Worm (Caenorhabditis elegans) whole organism, young adult: Measurements from ENCODE around the gene pgm-1.
"Not testable (repeated sequence)": the region's sequence is repeated elsewhere in the genome, so short reads cannot be mapped to it uniquely, and the experiment has no call there.

Experiments
- B0019.2 ChIP-seq: fragments of 200-800 bp; sonication (Bioruptor generic); conservative IDR thresholded peaks from 2 replicates; pipeline ENCODE4 v1.3.6; 2022; ENCODE audit warnings: missing genetic modification reagents, missing genetic modification characterization, missing compliant biosample characterization
- B0336.3 ChIP-seq: fragments of 200-800 bp; sonication (Bioruptor generic); IDR thresholded peaks from 2 replicates; pipeline ENCODE4 v1.3.6; 2022; ENCODE audit warnings: missing genetic modification characterization, missing compliant biosample characterization
- F23B12.7 ChIP-seq: sonication (generic microtip); optimal IDR thresholded peaks from 2 replicates; lab custom pipeline; 2017; ENCODE audit warnings: missing genetic modification characterization, mild to moderate bottlenecking, missing compliant biosample characterization, antibody characterized with exemption, moderate library complexity; ENCODE audit not compliant: insufficient read depth
- F49E8.2 ChIP-seq: sonication (generic microtip); optimal IDR thresholded peaks from 3 replicates; lab custom pipeline; 2017; ENCODE audit warnings: missing genetic modification characterization, mild to moderate bottlenecking, missing compliant biosample characterization, antibody characterized with exemption, moderate library complexity; ENCODE audit not compliant: insufficient read depth
- T07F8.4 ChIP-seq: sonication (generic microtip); optimal IDR thresholded peaks from 2 replicates; lab custom pipeline; 2016; ENCODE audit warnings: mild to moderate bottlenecking, missing genetic modification characterization, moderate library complexity, missing compliant biosample characterization
- Y56A3A.18 ChIP-seq: fragments of 200-800 bp; sonication (Bioruptor generic); IDR thresholded peaks from 2 replicates; pipeline ENCODE4 v1.3.6; 2022; ENCODE audit warnings: missing genetic modification reagents, missing genetic modification characterization, missing compliant biosample characterization
- Y67H2A.10 ChIP-seq: fragments of 200-800 bp; sonication (Bioruptor generic); conservative IDR thresholded peaks from 2 replicates; pipeline ENCODE4 v1.3.6; 2022; ENCODE audit warnings: missing genetic modification reagents, missing genetic modification characterization, missing compliant biosample characterization
- Y95B8A.8 ChIP-seq: fragments of 200-800 bp; sonication (Bioruptor generic); IDR thresholded peaks from 2 replicates; pipeline ENCODE4 v1.3.6; 2022; ENCODE audit warnings: missing genetic modification reagents, missing genetic modification characterization, missing compliant biosample characterization
- akir-1 ChIP-seq: fragments of 200-800 bp; sonication (Bioruptor generic); optimal IDR thresholded peaks from 2 replicates; lab custom pipeline; 2018; ENCODE audit warnings: mild to moderate bottlenecking, missing genetic modification characterization, moderate library complexity, missing compliant biosample characterization
- ama-1 ChIP-seq, 3 experiments: fragments of 150-350 bp in 1 of 3; sonication (generic microtip) in 2 of 3; optimal IDR thresholded peaks; 2 replicates each; lab custom pipeline; 2014 to 2018; ENCODE audit warnings: missing biosample characterization in 2 of 3, missing genetic modification characterization in 2 of 3, missing genetic modification reagents in 2 of 3
- atf-7 ChIP-seq: sonication (generic microtip); optimal IDR thresholded peaks from 2 replicates; lab custom pipeline; 2017; ENCODE audit warnings: mild to moderate bottlenecking, missing genetic modification characterization, missing compliant biosample characterization
- attf-5 ChIP-seq: fragments of 200-800 bp; sonication (Bioruptor generic); optimal IDR thresholded peaks from 2 replicates; lab custom pipeline; 2018; ENCODE audit warnings: mild to moderate bottlenecking, missing genetic modification characterization, missing compliant biosample characterization
- ceh-27 ChIP-seq: fragments of 200-800 bp; sonication (Bioruptor generic); optimal IDR thresholded peaks from 2 replicates; lab custom pipeline; 2018; ENCODE audit warnings: mild to moderate bottlenecking, missing genetic modification characterization, moderate library complexity, missing compliant biosample characterization
- ceh-40 ChIP-seq: fragments of 200-800 bp; sonication (Bioruptor generic); IDR thresholded peaks from 2 replicates; pipeline ENCODE4 v1.3.6; 2022; ENCODE audit warnings: missing genetic modification characterization, missing compliant biosample characterization
- ceh-79 ChIP-seq: sonication (generic microtip); optimal IDR thresholded peaks from 2 replicates; lab custom pipeline; 2017; ENCODE audit warnings: mild to moderate bottlenecking, missing genetic modification characterization, missing compliant biosample characterization
- ceh-91 ChIP-seq: fragments of 200-800 bp; sonication (Bioruptor generic); IDR thresholded peaks from 2 replicates; pipeline ENCODE4 v1.3.6; 2022; ENCODE audit warnings: missing genetic modification reagents, missing genetic modification characterization, missing compliant biosample characterization
- chd-7 ChIP-seq: sonication (generic microtip); optimal IDR thresholded peaks from 2 replicates; lab custom pipeline; 2016; ENCODE audit warnings: mild to moderate bottlenecking, missing genetic modification characterization, moderate library complexity, missing compliant biosample characterization
- dpff-1 ChIP-seq: sonication (generic microtip); optimal IDR thresholded peaks from 2 replicates; lab custom pipeline; 2017; ENCODE audit warnings: mild to moderate bottlenecking, missing genetic modification characterization, missing compliant biosample characterization
- egl-18 ChIP-seq: fragments of 200-800 bp; sonication (Bioruptor generic); IDR thresholded peaks from 2 replicates; pipeline ENCODE4 v1.3.6; 2022; ENCODE audit warnings: missing genetic modification reagents, missing genetic modification characterization, missing compliant biosample characterization
- ekl-4 ChIP-seq: fragments of 200-800 bp; sonication (Bioruptor generic); IDR thresholded peaks from 2 replicates; pipeline ENCODE4 v1.3.6; 2022; ENCODE audit warnings: missing genetic modification reagents, missing genetic modification characterization, missing compliant biosample characterization
- gei-17 ChIP-seq: fragments of 200-800 bp; sonication (Bioruptor generic); optimal IDR thresholded peaks from 2 replicates; lab custom pipeline; 2018; ENCODE audit warnings: mild to moderate bottlenecking, missing genetic modification characterization, missing compliant biosample characterization
- hlh-12 ChIP-seq: sonication (generic microtip); optimal IDR thresholded peaks from 2 replicates; lab custom pipeline; 2016; ENCODE audit warnings: missing genetic modification characterization, missing compliant biosample characterization
- hmg-1.2 ChIP-seq: fragments of 200-800 bp; sonication (Bioruptor generic); IDR thresholded peaks from 2 replicates; pipeline ENCODE4 v1.3.6; 2022; ENCODE audit warnings: missing genetic modification reagents, missing genetic modification characterization, missing compliant biosample characterization
- hrde-1 ChIP-seq: sonication (generic microtip); optimal IDR thresholded peaks from 2 replicates; lab custom pipeline; 2016; ENCODE audit warnings: missing genetic modification characterization, mild to moderate bottlenecking, missing compliant biosample characterization, moderate library complexity, missing genotype, missing genetic modification reagents, borderline replicate concordance
- let-526 ChIP-seq: fragments of 200-800 bp; sonication (Bioruptor generic); IDR thresholded peaks from 2 replicates; pipeline ENCODE4 v1.3.6; 2022; ENCODE audit warnings: missing genetic modification reagents, missing genetic modification characterization, missing compliant biosample characterization
- lin-26 ChIP-seq: fragments of 200-800 bp; sonication (Bioruptor generic); IDR thresholded peaks from 2 replicates; pipeline ENCODE4 v1.3.6; 2022; ENCODE audit warnings: missing genetic modification reagents, missing genetic modification characterization, missing compliant biosample characterization
- lin-40 ChIP-seq: sonication (generic microtip); optimal IDR thresholded peaks from 2 replicates; lab custom pipeline; 2016; ENCODE audit warnings: missing genetic modification characterization, mild to moderate bottlenecking, missing compliant biosample characterization, missing genotype, missing genetic modification reagents
- lir-1 ChIP-seq: fragments of 200-800 bp; sonication (Bioruptor generic); conservative IDR thresholded peaks from 2 replicates; pipeline ENCODE4 v1.3.6; 2022; ENCODE audit warnings: missing genetic modification reagents, missing genetic modification characterization, missing compliant biosample characterization
- lsl-1 ChIP-seq: fragments of 200-800 bp; sonication (Bioruptor generic); optimal IDR thresholded peaks from 2 replicates; lab custom pipeline; 2018; ENCODE audit warnings: mild to moderate bottlenecking, missing genetic modification characterization, moderate library complexity, missing compliant biosample characterization
- madf-3 ChIP-seq: fragments of 200-800 bp; sonication (Bioruptor generic); IDR thresholded peaks from 2 replicates; pipeline ENCODE4 v1.3.6; 2022; ENCODE audit warnings: missing genetic modification reagents, missing genetic modification characterization, missing compliant biosample characterization
- madf-6 ChIP-seq: fragments of 200-800 bp; sonication (Bioruptor generic); IDR thresholded peaks from 2 replicates; pipeline ENCODE4 v1.3.6; 2022; ENCODE audit warnings: missing genetic modification reagents, missing genetic modification characterization, missing compliant biosample characterization
- madf-8 ChIP-seq: fragments of 200-800 bp; sonication (Bioruptor generic); conservative IDR thresholded peaks from 2 replicates; pipeline ENCODE4 v1.3.6; 2022; ENCODE audit warnings: missing genetic modification reagents, missing genetic modification characterization, missing compliant biosample characterization
- mcd-1 ChIP-seq: fragments of 200-800 bp; sonication (Bioruptor generic); IDR thresholded peaks from 2 replicates; pipeline ENCODE4 v1.3.6; 2022; ENCODE audit warnings: missing genetic modification reagents, missing genetic modification characterization, missing compliant biosample characterization
- mxl-1 ChIP-seq: sonication (generic microtip); optimal IDR thresholded peaks from 2 replicates; lab custom pipeline; 2016; ENCODE audit warnings: missing genetic modification characterization, missing compliant biosample characterization
- nfya-2 ChIP-seq: fragments of 200-800 bp; sonication (Bioruptor generic); IDR thresholded peaks from 2 replicates; pipeline ENCODE4 v1.3.6; 2022; ENCODE audit warnings: missing genetic modification reagents, missing genetic modification characterization, missing compliant biosample characterization
- nfyb-1 ChIP-seq: fragments of 200-800 bp; sonication (Bioruptor generic); IDR thresholded peaks from 2 replicates; pipeline ENCODE4 v1.3.6; 2022; ENCODE audit warnings: missing genetic modification reagents, missing genetic modification characterization, missing compliant biosample characterization
- nhr-179 ChIP-seq: sonication (generic microtip); optimal IDR thresholded peaks from 2 replicates; lab custom pipeline; 2016; ENCODE audit warnings: mild to moderate bottlenecking, missing genetic modification characterization, missing compliant biosample characterization
- pbrm-1 ChIP-seq: fragments of 200-800 bp; sonication (Bioruptor generic); IDR thresholded peaks from 2 replicates; pipeline ENCODE4 v1.3.6; 2022; ENCODE audit warnings: missing genetic modification reagents, missing genetic modification characterization, missing compliant biosample characterization
- rcor-1 ChIP-seq: fragments of 200-800 bp; sonication (Bioruptor generic); IDR thresholded peaks from 2 replicates; pipeline ENCODE4 v1.3.6; 2022; ENCODE audit warnings: missing genetic modification reagents, missing genetic modification characterization, missing compliant biosample characterization
- snpc-1.1 ChIP-seq: sonication (generic microtip); optimal IDR thresholded peaks from 2 replicates; lab custom pipeline; 2017; ENCODE audit warnings: missing genetic modification characterization, mild to moderate bottlenecking, missing compliant biosample characterization, antibody characterized with exemption, moderate library complexity, missing genotype, missing genetic modification reagents; ENCODE audit not compliant: insufficient read depth
- tlf-1 ChIP-seq: fragments of 200-800 bp; sonication (Bioruptor generic); optimal IDR thresholded peaks from 2 replicates; lab custom pipeline; 2018; ENCODE audit warnings: mild to moderate bottlenecking, missing genetic modification characterization, missing compliant biosample characterization
- xnd-1 ChIP-seq: sonication (generic microtip); optimal IDR thresholded peaks from 2 replicates; lab custom pipeline; 2016; ENCODE audit warnings: missing genotype, missing genetic modification reagents, missing genetic modification characterization, missing compliant biosample characterization
- ztf-3 ChIP-seq: fragments of 200-800 bp; sonication (Bioruptor generic); optimal IDR thresholded peaks from 2 replicates; lab custom pipeline; 2018; ENCODE audit warnings: mild to moderate bottlenecking, missing genetic modification characterization, missing compliant biosample characterization

The pgm-1 gene

ce11 chrII:4902035-4902434 lies 12.8 kb downstream of the pgm-1 start, which contains the start of gene R05F9.9 (continued):
- peak; percentile 28 for TF ChIP-seq gei-17 (GFP tag; lab: Kevin White, UChicago)
- TF ChIP-seq lsl-1 (GFP tag; lab: Kevin White, UChicago): peak; percentile 25
- TF ChIP-seq Y67H2A.10: no peak
- 0 out of 2 replicates have a peak, but pooled peaks have one; percentile 1 for TF ChIP-seq madf-3
- TF ChIP-seq mxl-1 (tag; lab: Kevin White, UChicago): peak; percentile 27
- TF ChIP-seq B0336.3 (GFP tag; lab: Robert Waterston, UW): peak; percentile 41; the same call in 1 of the 2 replicates
- TF ChIP-seq nfya-2 (GFP tag; lab: Robert Waterston, UW): no peak
- TF ChIP-seq attf-5 (GFP tag; lab: Kevin White, UChicago): peak; percentile 31
- peak; percentile 51 for TF ChIP-seq madf-6 (GFP tag; lab: Robert Waterston, UW)
- peak; percentile 62; the same call in 1 of the 2 replicates for TF ChIP-seq Y95B8A.8 (GFP tag; lab: Robert Waterston, UW)
- peak; percentile 8 for TF ChIP-seq tlf-1 (GFP tag; lab: Kevin White, UChicago)
- TF ChIP-seq ama-1 (optimal IDR thresholded peaks at IDR 0.05; lab: Kevin White, UChicago): peak; percentile 64
- TF ChIP-seq ama-1 (GFP tag; optimal IDR thresholded peaks at IDR 0.05; lab: Kevin White, UChicago): no peak
- TF ChIP-seq lir-1 (GFP tag; lab: Robert Waterston, UW): no peak
- peak; percentile 52; the same call in 1 of the 2 replicates for TF ChIP-seq mcd-1 (GFP tag; lab: Robert Waterston, UW)
- peak; percentile 46 for TF ChIP-seq atf-7 (tag; lab: Kevin White, UChicago)
- no peak for TF ChIP-seq T07F8.4 (tag; lab: Kevin White, UChicago)
- TF ChIP-seq F23B12.7 (tag; lab: Kevin White, UChicago): peak; percentile 55

- TF ChIP-seq ceh-79 (tag; lab: Kevin White, UChicago); B0019.2; nfyb-1 (GFP tag; lab: Robert Waterston, UW): not testable (repeated sequence)
These were observed 14.5 kb downstream of the pgm-1 start, which contains the start of gene sgt-1 for ce11 chrII:4903696-4904095. Gene sgt-1, minus strand, starts transcription at chrII:4903796.

- TF ChIP-seq snpc-1.1 (peak; percentile 52), ceh-40 (GFP tag; lab: Robert Waterston, UW) (no peak), ceh-91 (GFP tag; lab: Robert Waterston, UW) (peak; percentile 39; the same call in 1 of the 2 replicates), xnd-1 (tag; lab: Kevin White, UChicago) (peak; percentile 26), ztf-3 (GFP tag; lab: Kevin White, UChicago) (no peak), akir-1 (no peak), chd-7 (tag; lab: Kevin White, UChicago) (peak; percentile 9), lsl-1 (GFP tag; lab: Kevin White, UChicago) (peak; percentile 77), B0019.2 (no peak), attf-5 (GFP tag; lab: Kevin White, UChicago) (peak; percentile 40), rcor-1 (GFP tag; lab: Robert Waterston, UW) (peak; percentile 61), hlh-12 (tag; lab: Kevin White, UChicago) (no peak), dpff-1 (tag; lab: Kevin White, UChicago) (no peak), lin-26 (GFP tag; lab: Robert Waterston, UW) (no peak), Y95B8A.8 (GFP tag; lab: Robert Waterston, UW) (0 out of 2 replicates have a peak, but pooled peaks have one; percentile 60), madf-8 (GFP tag; lab: Robert Waterston, UW) (peak; percentile 47; the same call in 1 of the 2 replicates), Y56A3A.18 (GFP tag; lab: Robert Waterston, UW) (no peak), madf-6 (GFP tag; lab: Robert Waterston, UW) (peak; percentile 82), lin-40 (tag; lab: Kevin White, UChicago) (peak; percentile 24), hrde-1 (tag; lab: Kevin White, UChicago) (no peak), hmg-1.2 (GFP tag; lab: Robert Waterston, UW) (peak; percentile 94), F49E8.2 (peak; percentile 44), pbrm-1 (GFP tag; lab: Robert Waterston, UW) (peak; percentile 67; the same call in 1 of the 2 replicates), ekl-4 (GFP tag; lab: Robert Waterston, UW) (peak; percentile 64), egl-18 (no peak), let-526 (GFP tag; lab: Robert Waterston, UW) (peak; percentile 32; the same call in 1 of the 2 replicates), ceh-27 (peak; percentile 32), F23B12.7 (tag; lab: Kevin White, UChicago) (peak; percentile 80), nhr-179 (tag; lab: Kevin White, UChicago) (no peak)
These were observed 15.0 kb downstream of the pgm-1 start for ce11 chrII:4904277-4904676.
